Fruit fly (Drosophila melanogaster) whole organism, wandering third instar larva: ENCODE measurements around the gene Gprk2.
A peak's percentile ranks its signal among the peaks of the same experiment; 100 is the strongest.

Source experiments
- Abd-B ChIP-seq: fragments of >200 bp; optimal IDR thresholded peaks from 2 replicates; lab custom pipeline; 2017; ENCODE audit warnings: missing biosample characterization, missing genetic modification characterization
- CrebA ChIP-seq: fragments of 200-800 bp; sonication (Bioruptor generic); optimal IDR thresholded peaks from 2 replicates; lab custom pipeline; 2016; ENCODE audit warnings: missing biosample characterization, mild to moderate bottlenecking, missing genetic modification characterization, borderline replicate concordance
- Dfd ChIP-seq: fragments of >200 bp; optimal IDR thresholded peaks from 2 replicates; lab custom pipeline; 2017; ENCODE audit warnings: missing biosample characterization, missing genetic modification characterization
- Dif ChIP-seq: fragments of 200-275, 200-300 bp; sonication (Bioruptor generic); optimal IDR thresholded peaks from 2 replicates; lab custom pipeline; 2018; ENCODE audit warnings: missing biosample characterization, missing genetic modification characterization; ENCODE audit not compliant: partially characterized antibody
- GATAd ChIP-seq: sonication (Bioruptor generic); optimal IDR thresholded peaks from 2 replicates; lab custom pipeline; 2016; ENCODE audit warnings: missing biosample characterization, missing genetic modification characterization
- HLH106 ChIP-seq: fragments of 200-800 bp; optimal IDR thresholded peaks from 3 replicates; lab custom pipeline; 2019; ENCODE audit warnings: missing biosample characterization, mild to moderate bottlenecking, missing genetic modification characterization, moderate library complexity
- Hnf4 ChIP-seq: fragments of 200-800 bp; sonication (Bioruptor generic); optimal IDR thresholded peaks from 2 replicates; lab custom pipeline; 2016; ENCODE audit warnings: missing biosample characterization, mild to moderate bottlenecking, missing genetic modification characterization
- Hr78 ChIP-seq: fragments of >200 bp; optimal IDR thresholded peaks from 2 replicates; lab custom pipeline; 2017; ENCODE audit warnings: missing biosample characterization, missing genetic modification characterization
- Hr83 ChIP-seq: fragments of 200-300 bp; sonication (Bioruptor generic); optimal IDR thresholded peaks from 2 replicates; lab custom pipeline; 2016; ENCODE audit warnings: missing biosample characterization, mild to moderate bottlenecking, missing genetic modification characterization, moderate library complexity; ENCODE audit not compliant: poor library complexity, severe bottlenecking
- Mio ChIP-seq: sonication (Bioruptor generic); optimal IDR thresholded peaks from 2 replicates; lab custom pipeline; 2016; ENCODE audit warnings: missing biosample characterization, missing genetic modification characterization
- Myc ChIP-seq: fragments of >200 bp; optimal IDR thresholded peaks from 2 replicates; lab custom pipeline; 2017
- N ChIP-seq: fragments of >200 bp; optimal IDR thresholded peaks from 2 replicates; lab custom pipeline; 2018; ENCODE audit warnings: missing biosample characterization, missing external identifiers, missing genetic modification characterization
- OdsH ChIP-seq: fragments of 200-800 bp; sonication (Bioruptor generic); optimal IDR thresholded peaks from 2 replicates; lab custom pipeline; 2016; ENCODE audit warnings: missing biosample characterization, mild to moderate bottlenecking, missing genetic modification characterization
- Rel ChIP-seq, 2 experiments: fragments of 200-800 bp; sonication (Bioruptor generic) in 1 of 2; optimal IDR thresholded peaks; 2 replicates in 1 of 2; 3 replicates in 1 of 2; lab custom pipeline; 2016 to 2019; ENCODE audit warnings: mild to moderate bottlenecking in 2 of 2, missing biosample characterization in 2 of 2, missing genetic modification characterization in 2 of 2, moderate library complexity in 1 of 2
- Sp1 ChIP-seq: fragments of 200-800 bp; sonication (Bioruptor generic); optimal IDR thresholded peaks from 3 replicates; lab custom pipeline; 2019; ENCODE audit warnings: missing biosample characterization, mild to moderate bottlenecking, missing genetic modification characterization, moderate library complexity
- br ChIP-seq: fragments of 200-800 bp; sonication (Bioruptor generic); optimal IDR thresholded peaks from 2 replicates; lab custom pipeline; 2016; ENCODE audit warnings: missing biosample characterization, missing genetic modification characterization
- brk ChIP-seq: fragments of 200-800 bp; sonication (Bioruptor generic); optimal IDR thresholded peaks from 2 replicates; lab custom pipeline; 2016; ENCODE audit warnings: missing biosample characterization, mild to moderate bottlenecking, missing genetic modification characterization
- dmrt93B ChIP-seq: fragments of 200-800 bp; sonication (Bioruptor generic); optimal IDR thresholded peaks from 2 replicates; lab custom pipeline; 2018; ENCODE audit warnings: missing biosample characterization, mild to moderate bottlenecking, missing genetic modification characterization
- dsf ChIP-seq: sonication (Bioruptor generic); optimal IDR thresholded peaks from 2 replicates; lab custom pipeline; 2016; ENCODE audit warnings: missing biosample characterization, missing genetic modification characterization, borderline replicate concordance
- ey ChIP-seq: fragments of 200-800 bp; sonication (Bioruptor generic); optimal IDR thresholded peaks from 2 replicates; lab custom pipeline; 2016; ENCODE audit warnings: missing biosample characterization, missing genetic modification characterization
- foxo ChIP-seq, 2 experiments: fragments of 200-800 bp; sonication (Bioruptor generic); optimal IDR thresholded peaks; 2 replicates in 1 of 2; 3 replicates in 1 of 2; lab custom pipeline; 2016 to 2017; ENCODE audit warnings: missing biosample characterization in 2 of 2, missing genetic modification characterization in 2 of 2
- fru ChIP-seq: fragments of 200-800 bp; sonication (Bioruptor generic); optimal IDR thresholded peaks from 3 replicates; lab custom pipeline; 2016; ENCODE audit warnings: missing biosample characterization, mild to moderate bottlenecking, missing genetic modification characterization
- h ChIP-seq: fragments of 200-800 bp; sonication (Bioruptor generic); optimal IDR thresholded peaks from 3 replicates; lab custom pipeline; 2016; ENCODE audit warnings: missing biosample characterization, mild to moderate bottlenecking, missing genetic modification characterization
- jim ChIP-seq: fragments of 175-275, 200-325 bp; sonication (Bioruptor generic); optimal IDR thresholded peaks from 2 replicates; lab custom pipeline; 2016; ENCODE audit warnings: missing biosample characterization, mild to moderate bottlenecking, missing genetic modification characterization
- pan ChIP-seq: fragments of >200 bp; optimal IDR thresholded peaks from 2 replicates; lab custom pipeline; 2017
- psq ChIP-seq: fragments of 200-800 bp; sonication (Bioruptor generic); optimal IDR thresholded peaks from 3 replicates; lab custom pipeline; 2017; ENCODE audit warnings: missing biosample characterization, mild to moderate bottlenecking, missing genetic modification characterization, moderate library complexity
- rgr ChIP-seq: fragments of 200-800 bp; sonication (Bioruptor generic); optimal IDR thresholded peaks from 3 replicates; lab custom pipeline; 2016; ENCODE audit warnings: missing biosample characterization, mild to moderate bottlenecking, missing genetic modification characterization
- sage ChIP-seq: fragments of 200-800 bp; sonication (Bioruptor generic); optimal IDR thresholded peaks from 2 replicates; lab custom pipeline; 2016; ENCODE audit warnings: missing biosample characterization, mild to moderate bottlenecking, missing genetic modification characterization
- tai ChIP-seq: sonication (Bioruptor generic); optimal IDR thresholded peaks from 2 replicates; lab custom pipeline; 2016; ENCODE audit warnings: missing biosample characterization, missing genetic modification characterization
- usp ChIP-seq: fragments of >200 bp; optimal IDR thresholded peaks from 2 replicates; lab custom pipeline; 2017; ENCODE audit warnings: missing biosample characterization, missing genetic modification characterization
- woc ChIP-seq: sonication (Bioruptor generic); optimal IDR thresholded peaks from 2 replicates; lab custom pipeline; 2016; ENCODE audit warnings: missing biosample characterization, mild to moderate bottlenecking, missing genetic modification characterization

Gene Gprk2

dm6 chr3R:31435619-31436018, 30.6 kb downstream of the Gprk2 start:
- TF ChIP-seq h (GFP tag; lab: Kevin White, UChicago) (no peak), CrebA (peak; percentile 11), HLH106 (tag; lab: Kevin White, UChicago) (no peak), woc (GFP tag; lab: Kevin White, UChicago) (no peak), Rel (GFP tag; optimal IDR thresholded peaks at IDR 0.05; lab: Kevin White, UChicago) (no peak), Rel (tag; optimal IDR thresholded peaks at IDR 0.05; lab: Kevin White, UChicago) (peak; percentile 23), dsf (GFP tag; lab: Kevin White, UChicago) (no peak)

DNA sequence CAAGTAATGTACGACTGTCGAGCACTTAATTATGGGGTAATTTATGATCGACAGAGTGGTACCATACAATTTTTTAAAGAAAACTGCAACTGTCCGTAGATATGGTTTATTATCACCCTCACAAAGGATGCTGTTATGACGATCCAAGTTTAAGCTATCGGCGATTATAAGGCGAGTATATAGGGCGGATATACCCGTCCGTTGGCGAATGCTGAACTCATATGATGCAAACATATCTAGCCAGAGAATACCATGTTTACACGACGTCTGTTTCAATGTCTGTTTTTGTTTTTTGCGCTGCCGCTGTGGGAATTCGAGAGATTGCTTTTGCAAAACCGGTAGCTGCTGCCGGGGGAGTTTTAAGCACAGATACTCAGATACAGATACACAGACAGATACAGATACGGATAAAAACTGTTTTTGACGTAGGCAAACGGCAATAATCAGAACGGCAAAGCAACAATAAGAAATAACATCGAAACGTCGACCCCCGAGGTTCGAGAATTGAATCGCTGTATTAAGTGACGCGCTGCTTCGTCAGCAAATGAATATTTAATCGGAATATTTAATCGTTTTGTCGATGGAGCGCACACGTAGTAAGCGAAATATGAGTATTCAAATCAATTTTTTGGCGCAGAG, 32.5 kb downstream of the Gprk2 start:
- TF ChIP-seq brk (GFP tag; lab: Kevin White, UChicago) (no peak), sage (GFP tag; lab: Kevin White, UChicago) (no peak), CrebA (peak; percentile 35), ey (GFP tag; lab: Kevin White, UChicago) (peak; percentile 28), tai (GFP tag; lab: Kevin White, UChicago) (no peak), Hr78 (GFP tag; lab: Kevin White, UChicago) (no peak), OdsH (no peak), N (GFP tag; lab: Kevin White, UChicago) (no peak), pan (no peak), HLH106 (tag; lab: Kevin White, UChicago) (no peak), Myc (lab: Kevin White, UChicago) (no peak), usp (GFP tag; lab: Kevin White, UChicago) (no peak), h (GFP tag; lab: Kevin White, UChicago) (peak; percentile 28), Mio (GFP tag; lab: Kevin White, UChicago) (no peak), fru (GFP tag; lab: Kevin White, UChicago) (no peak)

DNA sequence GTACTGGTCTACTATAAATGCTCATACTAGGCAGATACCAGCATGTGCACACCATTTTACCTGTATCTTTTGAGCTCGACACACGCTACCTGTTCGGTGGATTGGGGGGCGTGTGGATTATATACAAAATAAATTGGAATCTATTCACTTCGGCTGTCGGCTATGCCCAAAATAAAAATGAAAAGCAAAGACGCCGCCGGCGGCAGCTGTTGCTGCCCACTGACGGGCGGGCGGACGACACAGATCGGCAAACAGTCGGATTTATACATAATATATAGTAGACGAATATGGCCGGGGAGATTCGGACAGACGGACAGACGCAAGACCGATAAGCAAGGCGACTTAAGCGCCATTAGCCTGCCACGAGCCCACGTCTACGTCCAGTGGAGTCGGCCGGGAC, 33.8 kb downstream of the Gprk2 start:
- no peak for TF ChIP-seq Rel (GFP tag; optimal IDR thresholded peaks at IDR 0.05; lab: Kevin White, UChicago)
- peak; percentile 4 for TF ChIP-seq Rel (tag; optimal IDR thresholded peaks at IDR 0.05; lab: Kevin White, UChicago)
- no peak for TF ChIP-seq CrebA

dm6 chr3R:31439986-31440385, 34.9 kb downstream of the Gprk2 start:
- no peak for TF ChIP-seq br (GFP tag; lab: Kevin White, UChicago)
- no peak for TF ChIP-seq foxo (GFP tag; optimal IDR thresholded peaks at IDR 0.05; lab: Kevin White, UChicago)
- no peak for TF ChIP-seq Sp1 (GFP tag; lab: Kevin White, UChicago)
- TF ChIP-seq Dfd (GFP tag; lab: Kevin White, UChicago), result no peak
- no peak for TF ChIP-seq Dif (GFP tag; lab: Kevin White, UChicago)
- no peak for TF ChIP-seq psq
- no peak for TF ChIP-seq pan
- TF ChIP-seq Myc (lab: Kevin White, UChicago), result no peak
- TF ChIP-seq woc (GFP tag; lab: Kevin White, UChicago), result no peak
- no peak for TF ChIP-seq N (GFP tag; lab: Kevin White, UChicago)
- TF ChIP-seq dmrt93B (GFP tag; lab: Kevin White, UChicago), result no peak
- no peak for TF ChIP-seq dsf (GFP tag; lab: Kevin White, UChicago)
- TF ChIP-seq Hr83 (GFP tag; lab: Kevin White, UChicago), result no peak
- TF ChIP-seq Mio (GFP tag; lab: Kevin White, UChicago), result no peak
- TF ChIP-seq Rel (GFP tag; optimal IDR thresholded peaks at IDR 0.05; lab: Kevin White, UChicago), result no peak
- no peak for TF ChIP-seq Rel (tag; optimal IDR thresholded peaks at IDR 0.05; lab: Kevin White, UChicago)
- no peak for TF ChIP-seq tai (GFP tag; lab: Kevin White, UChicago)
- no peak for TF ChIP-seq rgr (GFP tag; lab: Kevin White, UChicago)
- TF ChIP-seq GATAd (GFP tag; lab: Kevin White, UChicago), result no peak
- TF ChIP-seq CrebA, result no peak
- TF ChIP-seq, all 38 proteins: peak for 0

DNA sequence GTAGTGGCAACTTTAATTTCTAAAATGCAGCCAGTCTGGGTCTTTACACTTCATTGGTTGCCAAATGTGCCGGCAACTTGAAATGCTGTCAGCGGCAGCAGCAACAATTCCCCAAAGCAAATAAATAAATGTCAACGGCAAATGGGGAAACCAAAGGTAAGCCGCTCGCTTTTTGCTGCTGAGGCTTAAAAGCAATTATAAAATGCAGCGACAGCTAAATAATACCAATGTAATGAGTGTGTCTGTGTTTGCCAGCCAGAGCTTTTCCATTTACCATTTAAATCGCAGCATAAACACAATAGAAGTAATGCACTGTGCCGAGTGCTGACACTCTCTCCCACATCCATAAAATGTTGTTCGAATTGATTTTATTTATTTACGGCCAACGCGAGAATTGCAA, 35.5 kb downstream of the Gprk2 start:
- TF ChIP-seq woc (GFP tag; lab: Kevin White, UChicago), result no peak
- no peak for TF ChIP-seq tai (GFP tag; lab: Kevin White, UChicago)
- TF ChIP-seq pan, result no peak
- TF ChIP-seq OdsH, result no peak
- TF ChIP-seq Myc (lab: Kevin White, UChicago), result no peak
- TF ChIP-seq ey (GFP tag; lab: Kevin White, UChicago), result no peak
- no peak for TF ChIP-seq Hnf4 (GFP tag; lab: Kevin White, UChicago)
- no peak for TF ChIP-seq Abd-B
- no peak for TF ChIP-seq br (GFP tag; lab: Kevin White, UChicago)
- no peak for TF ChIP-seq CrebA
- no peak for TF ChIP-seq N (GFP tag; lab: Kevin White, UChicago)
- TF ChIP-seq Rel (GFP tag; optimal IDR thresholded peaks at IDR 0.05; lab: Kevin White, UChicago), result no peak
- no peak for TF ChIP-seq Rel (tag; optimal IDR thresholded peaks at IDR 0.05; lab: Kevin White, UChicago)
- no peak for TF ChIP-seq jim (GFP tag; lab: Kevin White, UChicago)
